Fruit fly (Drosophila melanogaster) whole organism, embryonic: ENCODE results near the gene lin-28.

Experiments
- Blimp-1 ChIP-seq: fragments of 200-800 bp; sonication (Bioruptor generic); optimal IDR thresholded peaks from 3 replicates; lab custom pipeline; 2018; ENCODE audit warnings: missing biosample characterization, missing genetic modification characterization, mild to moderate bottlenecking, moderate library complexity, missing genetic modification reagents
- CG10321 ChIP-seq: fragments of 200-800 bp; sonication (Bioruptor generic); IDR thresholded peaks from 2 replicates; pipeline ENCODE4 v1.3.6; 2022; ENCODE audit warnings: missing biosample characterization, missing genetic modification characterization
- CG10462 ChIP-seq: fragments of 200-800 bp; sonication (Bioruptor generic); optimal IDR thresholded peaks from 2 replicates; lab custom pipeline; 2016; ENCODE audit warnings: missing biosample characterization, missing genetic modification characterization
- CG10543 ChIP-seq: fragments of 200-800 bp; sonication (Bioruptor generic); optimal IDR thresholded peaks from 3 replicates; lab custom pipeline; 2017; ENCODE audit warnings: missing biosample characterization, mild to moderate bottlenecking, missing genetic modification characterization, moderate library complexity
- CG11560 ChIP-seq: fragments of 200-800 bp; sonication (Bioruptor generic); IDR thresholded peaks from 3 replicates; pipeline ENCODE4 v1.3.6; 2022; ENCODE audit warnings: missing biosample characterization, missing genetic modification characterization
- CG13424 ChIP-seq: fragments of 200-800 bp; sonication (Bioruptor generic); optimal IDR thresholded peaks from 2 replicates; lab custom pipeline; 2019; ENCODE audit warnings: missing biosample characterization, mild to moderate bottlenecking, missing genetic modification characterization, moderate library complexity
- CG14965 ChIP-seq: fragments of 200-800 bp; sonication (Bioruptor generic); optimal IDR thresholded peaks from 2 replicates; lab custom pipeline; 2016; ENCODE audit warnings: missing biosample characterization, missing genetic modification characterization, borderline replicate concordance
- CG16813 ChIP-seq: fragments of 200-800 bp; sonication (Bioruptor generic); IDR thresholded peaks from 3 replicates; pipeline ENCODE4 v1.3.6; 2022; ENCODE audit warnings: missing biosample characterization, missing genetic modification characterization; ENCODE audit not compliant: partially characterized antibody
- CG1832 ChIP-seq: fragments of 200-800 bp; sonication (Bioruptor generic); optimal IDR thresholded peaks from 2 replicates; lab custom pipeline; 2017; ENCODE audit warnings: missing biosample characterization, mild to moderate bottlenecking, missing genetic modification characterization, inconsistent platforms
- CG3163 ChIP-seq: fragments of 200-800 bp; sonication (Bioruptor generic); optimal IDR thresholded peaks from 3 replicates; lab custom pipeline; 2016; ENCODE audit warnings: missing biosample characterization, missing genetic modification characterization
- CG4404 ChIP-seq: fragments of 200-800 bp; sonication (Bioruptor generic); IDR thresholded peaks from 2 replicates; pipeline ENCODE4 v1.3.6; 2022; ENCODE audit warnings: missing biosample characterization, missing genetic modification characterization
- CG6683 ChIP-seq: fragments of 200-800 bp; sonication (Bioruptor generic); optimal IDR thresholded peaks from 2 replicates; lab custom pipeline; 2017; ENCODE audit warnings: missing biosample characterization, mild to moderate bottlenecking, missing genetic modification characterization, missing genetic modification reagents
- CG6791 ChIP-seq: fragments of 200-800 bp; sonication (Bioruptor generic); IDR thresholded peaks from 3 replicates; pipeline ENCODE4 v1.3.6; 2022; ENCODE audit warnings: missing biosample characterization, missing genetic modification characterization; ENCODE audit not compliant: partially characterized antibody
- CG7786 ChIP-seq: fragments of 200-800 bp; sonication (Bioruptor generic); optimal IDR thresholded peaks from 2 replicates; lab custom pipeline; 2016; ENCODE audit warnings: missing biosample characterization, missing genetic modification characterization
- CG8478 ChIP-seq: fragments of >200 bp; optimal IDR thresholded peaks from 2 replicates; lab custom pipeline; 2018
- CG8924 ChIP-seq: fragments of 200-800 bp; optimal IDR thresholded peaks from 3 replicates; lab custom pipeline; 2019; ENCODE audit warnings: missing biosample characterization, mild to moderate bottlenecking, missing genetic modification characterization, moderate library complexity
- CG9437 ChIP-seq: fragments of 200-800 bp; sonication (Bioruptor generic); optimal IDR thresholded peaks from 2 replicates; lab custom pipeline; 2018; ENCODE audit warnings: missing biosample characterization, mild to moderate bottlenecking, missing genetic modification characterization
- E2f1 ChIP-seq: fragments of 200-800 bp; sonication (Bioruptor generic); IDR thresholded peaks from 2 replicates; pipeline ENCODE4 v1.3.6; 2022; ENCODE audit warnings: missing biosample characterization, missing genetic modification characterization
- Eip74EF ChIP-seq, 2 experiments: fragments of 200-800 bp in 1 of 2; fragments of >200 bp in 1 of 2; sonication (Bioruptor generic) in 1 of 2; optimal IDR thresholded peaks; 2 replicates each; lab custom pipeline; 2017 to 2019; ENCODE audit warnings: missing biosample characterization in 2 of 2, missing genetic modification characterization in 2 of 2, mild to moderate bottlenecking in 1 of 2, moderate library complexity in 1 of 2
- Gsc ChIP-seq: fragments of 200-800 bp; sonication (Bioruptor generic); IDR thresholded peaks from 2 replicates; pipeline ENCODE4 v1.3.6; 2022; ENCODE audit warnings: missing biosample characterization, missing genetic modification characterization
- HLH3B ChIP-seq: fragments of 200-800 bp; sonication (Bioruptor generic); IDR thresholded peaks from 2 replicates; pipeline ENCODE4 v1.3.6; 2022; ENCODE audit warnings: missing biosample characterization, missing genetic modification characterization
- Hmr ChIP-seq: fragments of 200-800 bp; sonication (Bioruptor generic); optimal IDR thresholded peaks from 3 replicates; lab custom pipeline; 2017; ENCODE audit warnings: mild to moderate bottlenecking, missing biosample characterization, missing genetic modification reagents, missing genetic modification characterization
- Opbp ChIP-seq: fragments of 200-800 bp; sonication (Bioruptor generic); IDR thresholded peaks from 3 replicates; pipeline ENCODE4 v1.3.6; 2022; ENCODE audit warnings: missing biosample characterization, missing genetic modification characterization; ENCODE audit not compliant: partially characterized antibody
- Ravus ChIP-seq: fragments of 200-800 bp; sonication (Bioruptor generic); IDR thresholded peaks from 2 replicates; pipeline ENCODE4 v1.3.6; 2022; ENCODE audit warnings: missing biosample characterization, missing genetic modification characterization
- bab2 ChIP-seq: fragments of 200-800 bp; sonication (Bioruptor generic); optimal IDR thresholded peaks from 2 replicates; lab custom pipeline; 2016; ENCODE audit warnings: missing biosample characterization, missing genetic modification characterization
- cg ChIP-seq: fragments of 200-800 bp; sonication (Bioruptor generic); optimal IDR thresholded peaks from 3 replicates; lab custom pipeline; 2019; ENCODE audit warnings: missing biosample characterization, mild to moderate bottlenecking, missing genetic modification characterization, moderate library complexity
- chm ChIP-seq: fragments of 200-800 bp; sonication (Bioruptor generic); IDR thresholded peaks from 2 replicates; pipeline ENCODE4 v1.3.6; 2022; ENCODE audit warnings: missing biosample characterization, missing genetic modification characterization
- disco-r ChIP-seq: fragments of 200-800 bp; sonication (Bioruptor generic); optimal IDR thresholded peaks from 2 replicates; lab custom pipeline; 2016; ENCODE audit warnings: missing biosample characterization, missing genetic modification characterization
- en ChIP-seq: fragments of 200-800 bp; sonication (Bioruptor generic); optimal IDR thresholded peaks from 2 replicates; lab custom pipeline; 2016; ENCODE audit warnings: missing biosample characterization, missing genetic modification characterization
- esg ChIP-seq: fragments of 200-800 bp; sonication (Bioruptor generic); conservative IDR thresholded peaks from 2 replicates; pipeline ENCODE4 v1.3.6; 2022; ENCODE audit warnings: missing biosample characterization, missing genetic modification characterization
- gem ChIP-seq: fragments of 200-800 bp; sonication (Bioruptor generic); optimal IDR thresholded peaks from 2 replicates; lab custom pipeline; 2019; ENCODE audit warnings: missing biosample characterization, mild to moderate bottlenecking, missing genetic modification characterization, moderate library complexity
- gro ChIP-seq: fragments of 200-800 bp; sonication (Bioruptor generic); optimal IDR thresholded peaks from 2 replicates; lab custom pipeline; 2016; ENCODE audit warnings: missing biosample characterization, missing genetic modification characterization
- kni ChIP-seq: fragments of 200-800 bp; sonication (Bioruptor generic); optimal IDR thresholded peaks from 3 replicates; lab custom pipeline; 2017; ENCODE audit warnings: mild to moderate bottlenecking, missing biosample characterization, missing genetic modification reagents, missing genetic modification characterization
- lab ChIP-seq: fragments of 200-800 bp; sonication (Bioruptor generic); optimal IDR thresholded peaks from 3 replicates; lab custom pipeline; 2017; ENCODE audit warnings: missing biosample characterization, missing genetic modification characterization, mild to moderate bottlenecking, moderate library complexity, missing genetic modification reagents
- pho ChIP-seq: fragments of 200-800 bp; sonication (Bioruptor generic); optimal IDR thresholded peaks from 2 replicates; lab custom pipeline; 2016; ENCODE audit warnings: missing biosample characterization, missing genetic modification characterization
- pita ChIP-seq: fragments of 200-800 bp; sonication (Bioruptor generic); optimal IDR thresholded peaks from 2 replicates; lab custom pipeline; 2017; ENCODE audit warnings: missing biosample characterization, mild to moderate bottlenecking, missing genetic modification characterization
- pnt ChIP-seq: fragments of 200-800 bp; sonication (Bioruptor generic); optimal IDR thresholded peaks from 3 replicates; lab custom pipeline; 2016; ENCODE audit warnings: missing biosample characterization, missing genetic modification characterization
- sens-2 ChIP-seq: fragments of 200-800 bp; sonication (Bioruptor generic); IDR thresholded peaks from 2 replicates; pipeline ENCODE4 v1.3.6; 2022; ENCODE audit warnings: missing biosample characterization, missing genetic modification characterization
- sna ChIP-seq: fragments of 200-800 bp; sonication (Bioruptor generic); IDR thresholded peaks from 2 replicates; pipeline ENCODE4 v1.3.6; 2022; ENCODE audit warnings: missing biosample characterization, missing genetic modification characterization; ENCODE audit not compliant: partially characterized antibody
- trh ChIP-seq: fragments of 200-800 bp; sonication (Bioruptor generic); optimal IDR thresholded peaks from 2 replicates; lab custom pipeline; 2016; ENCODE audit warnings: missing biosample characterization, missing genetic modification characterization
- ttk ChIP-seq: fragments of 200-800 bp; sonication (Bioruptor generic); IDR thresholded peaks from 2 replicates; pipeline ENCODE4 v2.1.2; 2022; ENCODE audit warnings: missing biosample characterization, missing genetic modification characterization
- z ChIP-seq: fragments of 200-800 bp; sonication (Bioruptor generic); IDR thresholded peaks from 3 replicates; pipeline ENCODE4 v1.3.6; 2022; ENCODE audit warnings: missing biosample characterization, missing genetic modification characterization

lin-28 gene

DNA sequence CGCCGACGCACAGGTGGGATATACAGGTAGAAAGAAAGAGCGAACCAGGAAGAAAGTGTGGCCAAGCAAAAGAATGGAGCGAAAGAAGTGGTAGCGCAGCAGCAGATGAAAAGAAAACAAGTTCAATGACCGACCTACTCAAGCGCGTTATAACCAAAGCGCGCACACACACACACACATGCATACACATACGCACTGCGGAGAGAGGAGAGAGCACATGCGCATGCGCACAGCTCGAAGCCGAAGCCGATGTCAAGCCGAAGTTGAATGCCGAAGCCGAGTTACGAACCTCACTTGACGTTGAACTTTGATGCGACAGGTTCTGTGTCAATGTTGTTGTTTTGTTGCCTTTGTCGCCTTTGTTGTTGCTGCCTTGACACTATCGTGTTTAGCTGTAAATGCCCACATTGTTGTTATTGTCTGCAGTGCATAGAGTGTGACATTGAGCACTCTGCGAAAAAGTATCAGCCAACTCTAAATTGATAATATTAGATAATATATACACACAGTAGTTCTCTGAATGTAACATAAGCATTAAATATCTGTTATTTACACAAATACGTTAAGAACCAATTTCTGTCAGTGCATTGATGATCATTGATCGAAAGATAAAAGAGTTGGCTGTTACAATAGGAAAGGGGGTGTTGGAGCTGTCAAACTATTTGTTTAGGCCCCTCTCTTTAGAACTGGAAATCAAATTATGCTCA, 20.1 kb upstream of the lin-28 start (continued):
- TF ChIP-seq cg, result peak; percentile 81
- no peak for TF ChIP-seq lab (GFP tag; lab: Kevin White, UChicago)
- peak; percentile 94 for TF ChIP-seq CG3163 (GFP tag; lab: Kevin White, UChicago)
- TF ChIP-seq CG8924 (tag; lab: Kevin White, UChicago), result no peak
- TF ChIP-seq CG11560 (tag; lab: Robert Waterston, UW), result no peak
- TF ChIP-seq CG4404 (GFP tag; lab: Robert Waterston, UW), result no peak
- TF ChIP-seq gem (tag; lab: Kevin White, UChicago), result peak; percentile 12
- TF ChIP-seq CG7786 (GFP tag; lab: Kevin White, UChicago), result no peak
- no peak for TF ChIP-seq CG13424
- TF ChIP-seq CG9437 (GFP tag; lab: Kevin White, UChicago), result no peak
- TF ChIP-seq Opbp (GFP tag; lab: Robert Waterston, UW), result no peak
- no peak for TF ChIP-seq Gsc (GFP tag; lab: Robert Waterston, UW)
- no peak for TF ChIP-seq CG6683 (GFP tag; lab: Kevin White, UChicago)
- TF ChIP-seq kni (GFP tag; lab: Kevin White, UChicago), result peak; percentile 73
- TF ChIP-seq chm, result no peak
- no peak for TF ChIP-seq en (GFP tag; lab: Kevin White, UChicago)
- no peak for TF ChIP-seq pnt (GFP tag; lab: Kevin White, UChicago)
- TF ChIP-seq E2f1 (GFP tag; lab: Robert Waterston, UW), result peak; percentile 8; the same call in 1 of the 2 replicates
- no peak for TF ChIP-seq pho (GFP tag; lab: Kevin White, UChicago)
- peak; percentile 64 for TF ChIP-seq CG8478
- TF ChIP-seq sna, result 0 out of 2 replicates have a peak, but pooled peaks have one; percentile 39
- peak; percentile 40; the same call in 1 of the 3 replicates for TF ChIP-seq z (GFP tag; lab: Robert Waterston, UW)
- TF ChIP-seq gro, result no peak
- TF ChIP-seq HLH3B (GFP tag; lab: Robert Waterston, UW), result no peak
- TF ChIP-seq esg (GFP tag; lab: Robert Waterston, UW), result no peak
- TF ChIP-seq disco-r (GFP tag; lab: Kevin White, UChicago), result no peak
- no peak for TF ChIP-seq sens-2 (GFP tag; lab: Robert Waterston, UW)
- no peak for TF ChIP-seq CG1832 (GFP tag; lab: Kevin White, UChicago)
- peak in 1 of 2 experiments; percentile 13 for TF ChIP-seq Eip74EF (GFP tag; optimal IDR thresholded peaks at IDR 0.05; lab: Kevin White, UChicago)
- TF ChIP-seq Blimp-1 (GFP tag; lab: Kevin White, UChicago), result peak; percentile 58
- no peak for TF ChIP-seq trh (GFP tag; lab: Kevin White, UChicago)
- no peak for TF ChIP-seq CG10543 (GFP tag; lab: Kevin White, UChicago)
- peak; percentile 10 for TF ChIP-seq pita (GFP tag; lab: Kevin White, UChicago)
- no peak; the same call in 2 of the 3 replicates for TF ChIP-seq CG16813 (GFP tag; lab: Robert Waterston, UW)
- no peak for TF ChIP-seq Ravus
- no peak for TF ChIP-seq CG14965 (GFP tag; lab: Kevin White, UChicago)
- no peak for TF ChIP-seq bab2 (GFP tag; lab: Kevin White, UChicago)
- no peak for TF ChIP-seq Hmr (GFP tag; lab: Kevin White, UChicago)
- no peak for TF ChIP-seq CG6791
- no peak for TF ChIP-seq ttk (GFP tag; lab: Robert Waterston, UW)
- TF ChIP-seq CG10321 (GFP tag; lab: Robert Waterston, UW), result no peak
- no peak for TF ChIP-seq CG10462 (GFP tag; lab: Kevin White, UChicago)
